Worm (Caenorhabditis elegans) whole organism, L3 larva: ENCODE data around the gene anmt-2.

Source experiments
- ceh-82 ChIP-seq: fragments of 150-350 bp; optimal IDR thresholded peaks from 2 replicates; lab custom pipeline; 2014; ENCODE audit warnings: missing biosample characterization, missing genetic modification characterization
- lin-15B ChIP-seq: fragments of 150-350 bp; optimal IDR thresholded peaks from 2 replicates; lab custom pipeline; 2014; ENCODE audit warnings: missing biosample characterization, missing genetic modification characterization
- nhr-23 ChIP-seq: fragments of 150-350 bp; optimal IDR thresholded peaks from 2 replicates; lab custom pipeline; 2014; ENCODE audit warnings: missing biosample characterization, missing genetic modification reagents, missing genetic modification characterization
- tbx-2 ChIP-seq: sonication (generic microtip); optimal IDR thresholded peaks from 2 replicates; lab custom pipeline; 2016; ENCODE audit warnings: mild to moderate bottlenecking, missing genetic modification characterization, missing compliant biosample characterization
- ztf-4 ChIP-seq: fragments of 150-350 bp; optimal IDR thresholded peaks from 2 replicates; lab custom pipeline; 2014; ENCODE audit warnings: missing biosample characterization, missing genetic modification characterization

DNA sequence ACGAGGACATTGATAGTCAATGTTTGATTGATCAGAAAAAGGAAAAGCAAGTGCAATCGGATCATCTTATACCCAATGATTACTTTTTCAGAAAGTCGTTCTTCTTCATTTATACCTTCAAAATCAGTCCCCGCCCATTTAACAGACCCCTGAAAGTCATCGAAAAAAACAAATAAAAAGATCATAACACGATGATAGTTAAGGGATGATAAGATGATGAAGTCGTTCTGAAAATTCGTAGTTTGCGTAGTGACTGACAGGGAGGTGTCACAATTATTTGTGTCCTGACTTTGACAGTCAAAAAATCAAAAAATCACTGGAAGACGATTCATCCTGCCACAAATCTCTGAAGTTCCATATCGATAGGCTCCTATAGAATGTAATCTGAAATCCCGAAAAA, 36.9 kb upstream of the anmt-2 start, which contains the start of gene ugt-66:
- TF ChIP-seq nhr-23 (no peak), tbx-2 (no peak), ceh-82 (no peak), ztf-4 (tag; lab: Kevin White, UChicago) (no peak), lin-15B (tag; lab: Kevin White, UChicago) (no peak)
